Worm (Caenorhabditis elegans): ENCODE results near the gene K09E9.7.
A peak's percentile ranks its signal among the peaks of the same experiment; 100 is the strongest.

The K09E9.7 gene

DNA sequence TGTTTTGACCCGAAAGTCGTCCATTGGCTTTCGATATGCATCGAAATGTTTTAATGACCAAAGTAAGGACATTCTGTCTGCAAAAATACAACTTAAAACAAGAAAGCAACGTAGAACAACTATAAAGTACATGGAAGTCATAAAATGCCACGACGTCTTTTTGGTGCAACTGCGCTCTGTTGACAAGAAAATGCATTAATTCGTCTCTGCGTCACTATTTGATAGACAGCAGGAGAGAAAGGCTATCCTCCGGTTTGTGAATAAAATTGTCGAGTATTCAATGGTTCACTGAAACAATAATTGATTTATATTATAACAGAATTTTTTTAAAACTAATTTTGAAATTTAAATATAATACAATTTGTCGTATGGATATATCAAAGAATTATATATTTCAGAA is 24.3 kb upstream of the K09E9.7 start, which contains the start of gene ergi-3 (continued):
- TF ChIP-seq nhr-232 (tag; optimal IDR thresholded peaks at IDR 0.05) (no peak), F13H6.1 (tag; optimal IDR thresholded peaks at IDR 0.05) (no peak), K09A11.1 (tag; optimal IDR thresholded peaks at IDR 0.05; ENCODE audit: insufficient read depth) (no peak), pat-9 (tag; optimal IDR thresholded peaks at IDR 0.05) (no peak), unc-42 (tag; optimal IDR thresholded peaks at IDR 0.05) (peak; percentile 84), syd-9 (tag; optimal IDR thresholded peaks at IDR 0.05) (no peak), T23F11.4 (GFP tag; optimal IDR thresholded peaks at IDR 0.05) (no peak), C08G9.2 (tag; optimal IDR thresholded peaks at IDR 0.05) (no peak), ceh-22 (tag; optimal IDR thresholded peaks at IDR 0.05) (no peak), sox-2 (GFP tag; IDR thresholded peaks at IDR 0.05) (no peak), ttx-3 (tag; optimal IDR thresholded peaks at IDR 0.05) (no peak), tbx-7 (tag; optimal IDR thresholded peaks at IDR 0.05) (no peak), fax-1 (tag; optimal IDR thresholded peaks at IDR 0.05) (no peak), rnt-1 (tag; optimal IDR thresholded peaks at IDR 0.05) (no peak), hlh-13 (GFP tag; optimal IDR thresholded peaks at IDR 0.05) (no peak), dve-1 (tag; optimal IDR thresholded peaks at IDR 0.05) (peak; percentile 28), ceh-48 (tag; optimal IDR thresholded peaks at IDR 0.05) (no peak), gmeb-2 (tag; optimal IDR thresholded peaks at IDR 0.05) (no peak), lin-11 (tag; optimal IDR thresholded peaks at IDR 0.05) (no peak), ztf-16 (tag; optimal IDR thresholded peaks at IDR 0.05) (no peak), pros-1 (tag; optimal IDR thresholded peaks at IDR 0.05) (peak; percentile 7), ceh-9 (tag; optimal IDR thresholded peaks at IDR 0.05) (no peak), elt-2 (tag; optimal IDR thresholded peaks at IDR 0.05) (no peak), odd-2 (tag; optimal IDR thresholded peaks at IDR 0.05) (no peak), madf-2 (tag; optimal IDR thresholded peaks at IDR 0.05) (no peak), unc-3 (GFP tag; conservative IDR thresholded peaks at IDR 0.05) (no peak), unc-3 (tag; optimal IDR thresholded peaks at IDR 0.05) (no peak), fkh-6 (tag; optimal IDR thresholded peaks at IDR 0.05) (no peak), ceh-6 (GFP tag; optimal IDR thresholded peaks at IDR 0.05) (no peak), C38D4.7 (GFP tag; optimal IDR thresholded peaks at IDR 0.05) (no peak), ceh-24 (tag; optimal IDR thresholded peaks at IDR 0.05) (no peak), npax-4 (tag; optimal IDR thresholded peaks at IDR 0.05) (no peak)

DNA sequence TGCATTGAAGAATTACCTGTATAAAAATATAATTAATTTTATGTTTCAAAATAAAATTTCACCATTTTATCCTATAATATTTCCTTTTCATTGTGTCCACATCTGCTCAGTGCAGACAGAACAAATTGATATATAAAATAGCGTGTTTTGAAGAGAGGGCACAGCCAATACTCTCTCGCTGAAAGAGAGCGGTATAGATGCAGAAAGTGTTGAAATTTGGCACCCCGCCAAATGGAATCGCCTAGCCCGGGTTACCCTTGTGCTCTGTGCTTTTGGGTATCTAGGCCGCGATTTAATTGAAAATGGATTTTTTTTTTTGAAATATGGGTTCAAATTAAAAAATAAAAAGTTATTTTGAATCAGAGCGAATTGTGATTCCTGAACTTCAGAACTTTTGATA is 23.5 kb upstream of the K09E9.7 start:
- TF ChIP-seq ets-4 (tag; optimal IDR thresholded peaks at IDR 0.05) (no peak), ama-1 (optimal IDR thresholded peaks at IDR 0.05) (no peak), ceh-18 (tag; optimal IDR thresholded peaks at IDR 0.05) (no peak), rnt-1 (tag; optimal IDR thresholded peaks at IDR 0.05) (no peak), F13H6.1 (tag; optimal IDR thresholded peaks at IDR 0.05) (no peak), tbx-7 (tag; optimal IDR thresholded peaks at IDR 0.05) (no peak), pag-3 (tag; optimal IDR thresholded peaks at IDR 0.05; ENCODE audit: borderline replicate concordance) (no peak), ceh-34 (tag; optimal IDR thresholded peaks at IDR 0.05) (peak; percentile 67), unc-42 (tag; optimal IDR thresholded peaks at IDR 0.05) (peak; percentile 29), odd-2 (tag; optimal IDR thresholded peaks at IDR 0.05) (no peak), pha-2 (tag; optimal IDR thresholded peaks at IDR 0.05) (no peak)

DNA sequence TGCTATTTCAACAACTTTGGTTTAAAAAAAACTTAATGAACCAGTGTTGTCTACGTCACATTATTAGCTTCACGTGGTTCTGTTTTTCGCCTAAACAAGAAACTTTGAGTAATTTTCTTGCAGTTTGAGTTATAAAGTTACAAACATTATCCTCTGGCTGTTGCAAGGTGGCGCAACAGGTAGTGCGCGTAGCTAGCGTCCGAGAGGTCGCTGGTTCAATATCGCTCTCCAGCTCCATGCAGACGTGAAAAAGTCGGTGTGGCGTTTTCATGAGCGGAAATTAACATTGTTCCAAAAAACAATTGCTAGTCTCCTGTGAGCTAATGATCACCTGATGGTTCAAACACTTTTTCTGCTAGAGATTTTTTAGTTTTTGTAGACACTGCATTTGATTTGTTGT is 21.4 kb upstream of the K09E9.7 start:
- TF ChIP-seq ceh-48 (tag; optimal IDR thresholded peaks at IDR 0.05): no peak
- no peak for TF ChIP-seq C08G9.2 (tag; optimal IDR thresholded peaks at IDR 0.05)
- no peak for TF ChIP-seq lin-11 (tag; optimal IDR thresholded peaks at IDR 0.05)
- no peak for TF ChIP-seq rnt-1 (tag; optimal IDR thresholded peaks at IDR 0.05)
- TF ChIP-seq K09A11.1 (tag; optimal IDR thresholded peaks at IDR 0.05; ENCODE audit: insufficient read depth): no peak
- TF ChIP-seq T23F11.4 (GFP tag; optimal IDR thresholded peaks at IDR 0.05): no peak
- TF ChIP-seq ceh-2 (tag; optimal IDR thresholded peaks at IDR 0.05): no peak

All from whole organism, late embryonic.